Worm (Caenorhabditis elegans): Measurements from ENCODE around the gene nep-8.

DNA sequence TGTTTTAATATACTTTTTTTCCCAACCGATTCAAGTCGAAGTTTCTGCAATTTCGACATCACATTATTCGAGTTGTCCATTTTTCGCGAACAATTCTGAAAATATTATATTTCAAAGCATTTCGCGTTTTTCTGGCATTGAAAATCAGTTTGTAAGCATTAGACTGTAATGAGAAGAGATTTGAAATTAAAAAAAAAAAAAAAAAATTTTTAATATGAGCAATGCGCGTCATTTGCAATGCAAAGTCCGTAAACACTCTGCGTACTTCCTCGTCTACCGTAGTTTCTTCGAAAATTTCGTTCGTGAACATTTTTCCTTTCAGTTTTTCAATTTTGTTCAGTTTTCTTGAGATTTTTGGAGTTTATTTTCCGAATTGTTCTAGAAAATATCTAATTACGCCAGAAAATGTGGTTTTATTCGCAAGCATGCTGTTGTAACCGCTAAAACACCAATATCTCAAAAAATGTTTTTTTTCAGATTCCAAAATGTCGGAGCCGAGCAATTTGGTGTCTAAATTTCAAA, 41.7 kb downstream of the nep-8 start, which contains the start of the genes C16C8.5 and C16C8.16:
- TF ChIP-seq snpc-4 (tag; optimal IDR thresholded peaks at IDR 0.05) (no peak), ZK546.5 (tag; optimal IDR thresholded peaks at IDR 0.05) (no peak), lim-7 (GFP tag; IDR thresholded peaks at IDR 0.05) (no peak), dpl-1 (GFP tag; optimal IDR thresholded peaks at IDR 0.05) (no peak), cey-2 (tag; optimal IDR thresholded peaks at IDR 0.05; ENCODE audit: borderline replicate concordance, insufficient read depth) (no peak), ceh-32 (tag; optimal IDR thresholded peaks at IDR 0.05; ENCODE audit: poor library complexity) (no peak)
